Fruit fly (Drosophila melanogaster): ENCODE data around the gene CrebA.

The CrebA gene

DNA sequence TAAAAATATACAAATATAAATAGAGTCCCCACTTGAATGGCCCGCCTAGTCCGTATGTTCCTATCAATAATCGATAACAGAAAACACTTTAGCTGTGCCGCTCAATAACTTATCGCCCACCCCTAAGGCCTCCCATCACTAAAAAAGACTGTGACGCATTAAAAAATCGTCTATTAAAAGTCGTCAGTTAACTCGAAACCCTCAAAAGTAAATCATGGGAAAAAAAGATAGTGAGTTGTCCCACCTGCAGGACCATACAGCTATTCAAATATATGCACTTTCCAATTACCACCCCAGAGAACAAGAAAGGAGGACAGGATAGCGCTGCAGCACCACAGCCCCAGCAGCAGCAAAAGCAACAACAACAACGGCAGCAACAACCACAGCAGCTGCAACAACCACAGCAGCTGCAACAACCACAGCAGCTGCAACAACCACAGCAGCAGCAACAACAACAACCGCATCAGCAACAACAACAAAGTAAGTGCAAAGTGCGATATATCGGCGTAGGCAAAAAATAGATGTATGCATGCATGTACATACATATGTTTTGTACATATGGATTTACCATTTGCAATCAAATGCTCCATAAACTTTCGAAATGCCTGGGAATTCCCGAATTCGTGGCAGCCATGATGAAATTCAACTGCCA lies 18.9 kb downstream of the CrebA start, which contains the start of gene AGO2 (continued):
- TF ChIP-seq CG3163 (GFP tag; optimal IDR thresholded peaks at IDR 0.05) (peak; percentile 32), ems (GFP tag; optimal IDR thresholded peaks at IDR 0.05) (no peak), Six4 (GFP tag; optimal IDR thresholded peaks at IDR 0.05) (peak; percentile 17), Hr39 (optimal IDR thresholded peaks at IDR 0.05) (no peak), vvl (GFP tag; IDR thresholded peaks at IDR 0.05) (peak; percentile 34; the same call in 1 of the 2 replicates), CTCF (GFP tag; optimal IDR thresholded peaks at IDR 0.05) (peak; percentile 61), CG2202 (tag; optimal IDR thresholded peaks at IDR 0.05) (no peak), CG6854 (GFP tag; optimal IDR thresholded peaks at IDR 0.05) (peak; percentile 3), CG5953 (GFP tag; IDR thresholded peaks at IDR 0.05) (no peak), dati (GFP tag; IDR thresholded peaks at IDR 0.05) (no peak), sens-2 (GFP tag; IDR thresholded peaks at IDR 0.05) (no peak), dmrt11E (tag; optimal IDR thresholded peaks at IDR 0.05) (no peak), E2f2 (GFP tag; IDR thresholded peaks at IDR 0.05) (peak; percentile 94), sc (optimal IDR thresholded peaks at IDR 0.05) (no peak), sc (GFP tag; optimal IDR thresholded peaks at IDR 0.05) (no peak), trh (GFP tag; optimal IDR thresholded peaks at IDR 0.05) (no peak), CG9817 (tag; optimal IDR thresholded peaks at IDR 0.05) (no peak), CG10565 (GFP tag; optimal IDR thresholded peaks at IDR 0.05) (no peak), ttk (GFP tag; IDR thresholded peaks at IDR 0.05) (no peak; the same call in 1 of the 2 replicates), CG17361 (GFP tag; IDR thresholded peaks at IDR 0.05) (peak; percentile 32; the same call in 1 of the 3 replicates), CG6765 (GFP tag; optimal IDR thresholded peaks at IDR 0.05) (peak; percentile 24), fd3F (GFP tag; optimal IDR thresholded peaks at IDR 0.05) (no peak), CG3726 (GFP tag; IDR thresholded peaks at IDR 0.05) (no peak), CG13424 (tag; optimal IDR thresholded peaks at IDR 0.05) (peak; percentile 8), nerfin-2 (GFP tag; IDR thresholded peaks at IDR 0.05; ENCODE audit: partially characterized antibody) (peak; percentile 73; the same call in 1 of the 2 replicates), Dp (GFP tag; optimal IDR thresholded peaks at IDR 0.05) (peak; percentile 92), Bgb (GFP tag; IDR thresholded peaks at IDR 0.05; ENCODE audit: partially characterized antibody) (peak; percentile 82), HmgZ (tag; optimal IDR thresholded peaks at IDR 0.05) (no peak), insv (GFP tag; optimal IDR thresholded peaks at IDR 0.05) (peak in 1 of 2 experiments; percentile 33), CG13296 (GFP tag; optimal IDR thresholded peaks at IDR 0.05) (peak; percentile 28), CG8478 (optimal IDR thresholded peaks at IDR 0.05) (no peak), MESR4 (GFP tag; optimal IDR thresholded peaks at IDR 0.05) (peak; percentile 99), CG4404 (GFP tag; IDR thresholded peaks at IDR 0.05) (no peak), sima (GFP tag; optimal IDR thresholded peaks at IDR 0.05) (no peak), ap (GFP tag; IDR thresholded peaks at IDR 0.05) (no peak), slp2 (GFP tag; optimal IDR thresholded peaks at IDR 0.05) (no peak), lola (GFP tag; optimal IDR thresholded peaks at IDR 0.05) (no peak), seq (GFP tag; IDR thresholded peaks at IDR 0.05) (no peak; the same call in 1 of the 2 replicates), CHES-1-like (GFP tag; optimal IDR thresholded peaks at IDR 0.05) (peak; percentile 54), Atf6 (GFP tag; IDR thresholded peaks at IDR 0.05) (no peak), PHDP (tag; optimal IDR thresholded peaks at IDR 0.05) (no peak), lov (optimal IDR thresholded peaks at IDR 0.05) (no peak), lov (GFP tag; IDR thresholded peaks at IDR 0.05) (no peak), Rfx (GFP tag; IDR thresholded peaks at IDR 0.05) (no peak), CG13287 (GFP tag; IDR thresholded peaks at IDR 0.05; ENCODE audit: partially characterized antibody) (peak; percentile 80), sqz (GFP tag; optimal IDR thresholded peaks at IDR 0.05) (no peak), CG31224 (GFP tag; IDR thresholded peaks at IDR 0.05) (no peak), wor (GFP tag; IDR thresholded peaks at IDR 0.05) (no peak), lilli (GFP tag; optimal IDR thresholded peaks at IDR 0.05) (peak; percentile 30), CG10366 (GFP tag; IDR thresholded peaks at IDR 0.05) (no peak), CG11085 (GFP tag; IDR thresholded peaks at IDR 0.05) (no peak), CG12155 (GFP tag; optimal IDR thresholded peaks at IDR 0.05) (no peak), gro (GFP tag; optimal IDR thresholded peaks at IDR 0.05) (no peak)

Measured in whole organism, embryonic.